Fruit fly (Drosophila melanogaster): ENCODE results near the gene CG3808.

DNA sequence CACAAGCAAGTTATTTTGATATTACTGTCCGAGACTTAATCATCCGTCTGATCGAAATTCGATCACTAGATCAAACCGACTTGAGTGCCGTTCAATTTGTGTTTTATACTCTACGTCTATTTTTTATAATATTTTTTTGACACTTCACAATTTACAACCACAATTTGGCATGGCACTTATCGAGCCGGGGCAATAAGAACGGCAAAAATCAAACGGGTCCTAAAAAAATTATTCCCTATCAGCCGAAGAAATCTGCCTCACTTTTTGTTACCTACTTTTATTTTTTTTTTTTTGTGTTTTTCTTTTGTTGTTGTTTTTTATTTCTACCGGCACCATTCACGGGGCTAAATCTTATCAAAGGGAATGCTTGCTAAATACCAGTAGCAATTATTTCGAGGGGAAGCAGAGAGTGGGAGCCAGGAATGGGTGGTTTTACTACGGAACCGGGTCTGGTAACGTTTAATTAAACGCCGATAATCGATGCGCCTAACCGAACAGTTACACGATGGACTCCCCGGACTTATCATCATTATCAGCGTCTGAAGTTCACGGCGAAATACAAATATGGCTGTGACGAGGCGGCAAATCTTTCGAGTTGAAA is 15.1 kb upstream of the CG3808 start:
- TF ChIP-seq HLH4C (GFP tag; IDR thresholded peaks at IDR 0.05; ENCODE audit: partially characterized antibody): no peak
- TF ChIP-seq chn (GFP tag; optimal IDR thresholded peaks at IDR 0.05): no peak
- TF ChIP-seq cg (GFP tag; optimal IDR thresholded peaks at IDR 0.05): no peak
- no peak for TF ChIP-seq Asciz (GFP tag; optimal IDR thresholded peaks at IDR 0.05)
- no peak for TF ChIP-seq psq (GFP tag; optimal IDR thresholded peaks at IDR 0.05)
- no peak for TF ChIP-seq kah (GFP tag; optimal IDR thresholded peaks at IDR 0.05)
- no peak for TF ChIP-seq CG7556 (GFP tag; optimal IDR thresholded peaks at IDR 0.05)
- no peak for TF ChIP-seq lmd (GFP tag; IDR thresholded peaks at IDR 0.05)
- TF ChIP-seq CG18619 (GFP tag; optimal IDR thresholded peaks at IDR 0.05): no peak
- TF ChIP-seq esg (GFP tag; conservative IDR thresholded peaks at IDR 0.05): no peak
- no peak for TF ChIP-seq CG5245 (GFP tag; optimal IDR thresholded peaks at IDR 0.05)
- TF ChIP-seq CG17802 (tag; optimal IDR thresholded peaks at IDR 0.05): no peak
